Fruit fly (Drosophila melanogaster) whole organism, embryonic: ENCODE measurements around the gene CG13700.

Experiments used
- Awh ChIP-seq: fragments of 200-800 bp; sonication (Bioruptor generic); IDR thresholded peaks from 2 replicates; pipeline ENCODE4, ENCODE4 v1.3.6; 2022; ENCODE audit warnings: missing biosample characterization, missing genetic modification characterization
- CG10147 ChIP-seq: fragments of 200-800 bp; sonication (Bioruptor generic); optimal IDR thresholded peaks from 2 replicates; lab custom pipeline; 2019; ENCODE audit warnings: missing biosample characterization, mild to moderate bottlenecking, missing genetic modification characterization, moderate library complexity
- CG10959 ChIP-seq: fragments of 200-800 bp; sonication (Bioruptor generic); IDR thresholded peaks from 2 replicates; pipeline ENCODE4 v1.3.6; 2022; ENCODE audit warnings: missing biosample characterization, missing genetic modification characterization
- CG12071 ChIP-seq: fragments of 200-800 bp; sonication (Bioruptor generic); optimal IDR thresholded peaks from 3 replicates; lab custom pipeline; 2018; ENCODE audit warnings: missing biosample characterization, mild to moderate bottlenecking, missing genetic modification characterization
- CG1529 ChIP-seq: fragments of 200-800 bp; sonication (Bioruptor generic); optimal IDR thresholded peaks from 3 replicates; lab custom pipeline; 2018; ENCODE audit warnings: missing biosample characterization, missing genetic modification characterization
- CG15601 ChIP-seq: fragments of 200-800 bp; sonication (Bioruptor generic); optimal IDR thresholded peaks from 3 replicates; lab custom pipeline; 2019; ENCODE audit warnings: missing biosample characterization, mild to moderate bottlenecking, missing genetic modification characterization, moderate library complexity
- CG16863 ChIP-seq: fragments of 200-800 bp; sonication (Bioruptor generic); optimal IDR thresholded peaks from 3 replicates; lab custom pipeline; 2016; ENCODE audit warnings: missing biosample characterization, missing genetic modification characterization
- CG1832 ChIP-seq: fragments of 200-800 bp; sonication (Bioruptor generic); optimal IDR thresholded peaks from 2 replicates; lab custom pipeline; 2017; ENCODE audit warnings: missing biosample characterization, mild to moderate bottlenecking, missing genetic modification characterization, inconsistent platforms
- CG2875 ChIP-seq: fragments of 200-800 bp; sonication (Bioruptor generic); optimal IDR thresholded peaks from 2 replicates; lab custom pipeline; 2017; ENCODE audit warnings: missing biosample characterization, mild to moderate bottlenecking, missing genetic modification characterization, missing genetic modification reagents
- CG30403 ChIP-seq: fragments of 200-800 bp; sonication (Bioruptor generic); optimal IDR thresholded peaks from 3 replicates; lab custom pipeline; 2016; ENCODE audit warnings: missing biosample characterization, missing genetic modification characterization
- CG34376 ChIP-seq: fragments of 200-800 bp; sonication (Bioruptor generic); optimal IDR thresholded peaks from 2 replicates; lab custom pipeline; 2018; ENCODE audit warnings: missing biosample characterization, mild to moderate bottlenecking, missing genetic modification characterization
- CG3726 ChIP-seq: fragments of 200-800 bp; sonication (Bioruptor generic); IDR thresholded peaks from 3 replicates; pipeline ENCODE4, ENCODE4 v1.3.6; 2022; ENCODE audit warnings: missing biosample characterization, missing genetic modification characterization
- CG3847 ChIP-seq: fragments of 200-800 bp; sonication (Bioruptor generic); IDR thresholded peaks from 2 replicates; pipeline ENCODE4 v1.3.6; 2022; ENCODE audit warnings: missing biosample characterization, missing genetic modification characterization
- CG7963 ChIP-seq: fragments of 200-800 bp; sonication (Bioruptor generic); IDR thresholded peaks from 3 replicates; pipeline ENCODE4 v1.3.6; 2022; ENCODE audit warnings: missing biosample characterization, missing genetic modification characterization; ENCODE audit not compliant: partially characterized antibody
- CG8388 ChIP-seq: fragments of 200-800 bp; sonication (Bioruptor generic); optimal IDR thresholded peaks from 2 replicates; lab custom pipeline; 2019; ENCODE audit warnings: missing biosample characterization, mild to moderate bottlenecking, missing genetic modification characterization, moderate library complexity
- CG8478 ChIP-seq: fragments of >200 bp; optimal IDR thresholded peaks from 2 replicates; lab custom pipeline; 2018
- CHES-1-like ChIP-seq: fragments of 200-800 bp; sonication (Bioruptor generic); optimal IDR thresholded peaks from 2 replicates; lab custom pipeline; 2016; ENCODE audit warnings: missing biosample characterization, missing genetic modification characterization
- D ChIP-seq, 2 experiments: fragments of 200-800 bp in 1 of 2; fragments of >200 bp in 1 of 2; sonication (Bioruptor generic) in 1 of 2; optimal IDR thresholded peaks; 2 replicates in 1 of 2; 3 replicates in 1 of 2; lab custom pipeline; 2017; ENCODE audit warnings: mild to moderate bottlenecking in 1 of 2, missing biosample characterization in 1 of 2, missing genetic modification characterization in 1 of 2, missing genetic modification reagents in 1 of 2
- D19B ChIP-seq: fragments of 200-800 bp; sonication (Bioruptor generic); optimal IDR thresholded peaks from 2 replicates; lab custom pipeline; 2017; ENCODE audit warnings: missing biosample characterization, mild to moderate bottlenecking, missing genetic modification characterization
- Dbx ChIP-seq: fragments of 200-800 bp; sonication (Bioruptor generic); IDR thresholded peaks from 3 replicates; pipeline ENCODE4 v1.3.6; 2022; ENCODE audit warnings: missing biosample characterization, missing genetic modification characterization
- Lpt ChIP-seq: fragments of >200 bp; optimal IDR thresholded peaks from 2 replicates; lab custom pipeline; 2018; ENCODE audit warnings: missing biosample characterization, missing genetic modification characterization
- Meics ChIP-seq: fragments of 200-800 bp; sonication (Bioruptor generic); optimal IDR thresholded peaks from 2 replicates; lab custom pipeline; 2017; ENCODE audit warnings: missing biosample characterization, mild to moderate bottlenecking, missing genetic modification characterization
- Opbp ChIP-seq: fragments of 200-800 bp; sonication (Bioruptor generic); IDR thresholded peaks from 3 replicates; pipeline ENCODE4 v1.3.6; 2022; ENCODE audit warnings: missing biosample characterization, missing genetic modification characterization; ENCODE audit not compliant: partially characterized antibody
- Poxn ChIP-seq: fragments of 200-800 bp; sonication (Bioruptor generic); IDR thresholded peaks from 2 replicates; pipeline ENCODE4 v1.3.6; 2022; ENCODE audit warnings: missing biosample characterization, missing genetic modification characterization
- Rx ChIP-seq: fragments of 200-800 bp; sonication (Bioruptor generic); IDR thresholded peaks from 2 replicates; pipeline ENCODE4 v1.3.6; 2022; ENCODE audit warnings: missing biosample characterization, missing genetic modification characterization
- Ssrp ChIP-seq: fragments of 200-800 bp; sonication (Bioruptor generic); optimal IDR thresholded peaks from 2 replicates; lab custom pipeline; 2018; ENCODE audit warnings: missing biosample characterization, mild to moderate bottlenecking, missing genetic modification characterization, moderate library complexity
- ab ChIP-seq: fragments of 200-800 bp; sonication (Bioruptor generic); optimal IDR thresholded peaks from 2 replicates; lab custom pipeline; 2016; ENCODE audit warnings: missing biosample characterization, missing genetic modification characterization
- al ChIP-seq: fragments of 200-800 bp; sonication (Bioruptor generic); IDR thresholded peaks from 2 replicates; pipeline ENCODE4 v1.3.6; 2022; ENCODE audit warnings: missing biosample characterization, missing genetic modification characterization
- aop ChIP-seq: fragments of 200-800 bp; sonication (Bioruptor generic); IDR thresholded peaks from 2 replicates; pipeline ENCODE4 v1.3.6; 2022; ENCODE audit warnings: missing biosample characterization, missing genetic modification characterization
- ase ChIP-seq: fragments of 200-800 bp; sonication (Bioruptor generic); IDR thresholded peaks from 3 replicates; pipeline ENCODE4 v1.3.6; 2022; ENCODE audit warnings: missing biosample characterization, missing genetic modification characterization
- croc ChIP-seq: fragments of 200-800 bp; sonication (Bioruptor generic); conservative IDR thresholded peaks from 3 replicates; pipeline ENCODE4 v1.3.6; 2022; ENCODE audit warnings: missing biosample characterization, missing genetic modification characterization
- ftz-f1 ChIP-seq: fragments of 200-800 bp; sonication (Bioruptor generic); optimal IDR thresholded peaks from 2 replicates; lab custom pipeline; 2016; ENCODE audit warnings: missing biosample characterization, missing genetic modification characterization
- gce ChIP-seq: fragments of 200-800 bp; sonication (Bioruptor generic); IDR thresholded peaks from 3 replicates; pipeline ENCODE4 v1.3.6; 2022; ENCODE audit warnings: missing biosample characterization, missing genetic modification characterization
- grau ChIP-seq: fragments of 200-800 bp; optimal IDR thresholded peaks from 3 replicates; lab custom pipeline; 2019; ENCODE audit warnings: missing biosample characterization, mild to moderate bottlenecking, missing genetic modification characterization, moderate library complexity
- gt ChIP-seq: fragments of 200-800 bp; sonication (Bioruptor generic); IDR thresholded peaks from 2 replicates; pipeline ENCODE4 v1.3.6; 2022; ENCODE audit warnings: missing biosample characterization, missing genetic modification characterization
- hb ChIP-seq: fragments of 200-800 bp; sonication (Bioruptor generic); IDR thresholded peaks from 3 replicates; pipeline ENCODE4 v1.3.6; 2022; ENCODE audit warnings: missing biosample characterization, missing genetic modification characterization; ENCODE audit not compliant: partially characterized antibody
- hth ChIP-seq: fragments of >200 bp; optimal IDR thresholded peaks from 2 replicates; lab custom pipeline; 2017; ENCODE audit warnings: inconsistent platforms
- jumu ChIP-seq: fragments of 200-800 bp; sonication (Bioruptor generic); optimal IDR thresholded peaks from 3 replicates; lab custom pipeline; 2016; ENCODE audit warnings: missing biosample characterization, missing genetic modification characterization
- klu ChIP-seq: fragments of 200-800 bp; sonication (Bioruptor generic); IDR thresholded peaks from 2 replicates; pipeline ENCODE4 v1.3.6; 2022; ENCODE audit warnings: missing biosample characterization, missing genetic modification characterization
- kni ChIP-seq: fragments of 200-800 bp; sonication (Bioruptor generic); optimal IDR thresholded peaks from 3 replicates; lab custom pipeline; 2017; ENCODE audit warnings: mild to moderate bottlenecking, missing biosample characterization, missing genetic modification reagents, missing genetic modification characterization
- onecut ChIP-seq: fragments of 200-800 bp; sonication (Bioruptor generic); IDR thresholded peaks from 2 replicates; pipeline ENCODE4 v1.3.6; 2022; ENCODE audit warnings: missing biosample characterization, missing genetic modification characterization
- org-1 ChIP-seq: fragments of 200-800 bp; sonication (Bioruptor generic); optimal IDR thresholded peaks from 2 replicates; lab custom pipeline; 2017; ENCODE audit warnings: missing biosample characterization, missing genetic modification characterization
- pho ChIP-seq: fragments of 200-800 bp; sonication (Bioruptor generic); optimal IDR thresholded peaks from 2 replicates; lab custom pipeline; 2016; ENCODE audit warnings: missing biosample characterization, missing genetic modification characterization
- pita ChIP-seq: fragments of 200-800 bp; sonication (Bioruptor generic); optimal IDR thresholded peaks from 2 replicates; lab custom pipeline; 2017; ENCODE audit warnings: missing biosample characterization, mild to moderate bottlenecking, missing genetic modification characterization
- prd ChIP-seq, 3 experiments: fragments of >200 bp in 2 of 3; fragments of 200-800 bp in 1 of 3; sonication (Bioruptor generic) in 1 of 3; optimal IDR thresholded peaks in 2 of 3; IDR thresholded peaks in 1 of 3; 2 replicates in 2 of 3; 3 replicates in 1 of 3; pipeline versions ENCODE4 v1.3.6 to Lab custom; 2017 to 2022; ENCODE audit warnings: missing biosample characterization in 1 of 3, missing genetic modification characterization in 1 of 3
- pzg ChIP-seq: fragments of 200-800 bp; sonication (Bioruptor generic); optimal IDR thresholded peaks from 3 replicates; lab custom pipeline; 2018; ENCODE audit warnings: missing biosample characterization, mild to moderate bottlenecking, missing genetic modification characterization, moderate library complexity
- scrt ChIP-seq: fragments of 200-800 bp; sonication (Bioruptor generic); optimal IDR thresholded peaks from 2 replicates; lab custom pipeline; 2018; ENCODE audit warnings: missing biosample characterization, mild to moderate bottlenecking, missing genetic modification characterization, moderate library complexity
- seq ChIP-seq: fragments of 200-800 bp; sonication (Bioruptor generic); IDR thresholded peaks from 2 replicates; pipeline ENCODE4 v1.3.6; 2022; ENCODE audit warnings: missing biosample characterization, missing genetic modification characterization
- slbo ChIP-seq: fragments of 200-800 bp; sonication (Bioruptor generic); IDR thresholded peaks from 2 replicates; pipeline ENCODE4 v1.3.6; 2022; ENCODE audit warnings: missing biosample characterization, missing genetic modification characterization
- sug ChIP-seq: fragments of 200-800 bp; optimal IDR thresholded peaks from 2 replicates; lab custom pipeline; 2019; ENCODE audit warnings: missing biosample characterization, mild to moderate bottlenecking, missing genetic modification characterization, moderate library complexity
- yki ChIP-seq: fragments of >200 bp; optimal IDR thresholded peaks from 3 replicates; lab custom pipeline; 2018

CG13700 gene

DNA sequence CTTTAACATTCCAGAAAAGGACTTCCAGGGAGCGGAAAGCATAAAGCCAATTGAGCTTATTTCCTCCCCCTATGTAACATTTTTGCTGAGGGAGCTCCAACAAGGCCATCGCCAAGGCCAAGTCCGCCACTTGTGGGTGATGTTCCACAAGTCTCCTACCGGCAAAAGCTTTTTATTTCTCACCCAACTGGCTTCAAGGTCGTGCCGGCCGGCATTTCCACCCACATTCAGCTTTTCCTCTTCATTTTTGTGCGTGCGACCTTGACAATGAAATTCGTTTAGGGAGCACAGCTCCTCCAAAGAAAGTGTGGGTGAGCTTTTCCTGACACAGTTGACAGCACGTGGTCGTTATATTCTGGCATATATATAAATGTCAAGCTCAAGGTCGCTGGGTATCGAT is 4.7 kb upstream of the CG13700 start:
- TF ChIP-seq ftz-f1 (GFP tag; lab: Kevin White, UChicago) (peak; percentile 68), ab (no peak), Ssrp (no peak), scrt (GFP tag; lab: Kevin White, UChicago) (peak; percentile 59), pho (GFP tag; lab: Kevin White, UChicago) (no peak), pzg (no peak), jumu (no peak), Rx (GFP tag; lab: Robert Waterston, UW) (no peak), CG1529 (GFP tag; lab: Kevin White, UChicago) (no peak), Poxn (no peak), CG10959 (no peak), CG7963 (GFP tag; lab: Robert Waterston, UW) (no peak), gce (0 out of 3 replicates have a peak, but pooled peaks have one; percentile 7)

DNA sequence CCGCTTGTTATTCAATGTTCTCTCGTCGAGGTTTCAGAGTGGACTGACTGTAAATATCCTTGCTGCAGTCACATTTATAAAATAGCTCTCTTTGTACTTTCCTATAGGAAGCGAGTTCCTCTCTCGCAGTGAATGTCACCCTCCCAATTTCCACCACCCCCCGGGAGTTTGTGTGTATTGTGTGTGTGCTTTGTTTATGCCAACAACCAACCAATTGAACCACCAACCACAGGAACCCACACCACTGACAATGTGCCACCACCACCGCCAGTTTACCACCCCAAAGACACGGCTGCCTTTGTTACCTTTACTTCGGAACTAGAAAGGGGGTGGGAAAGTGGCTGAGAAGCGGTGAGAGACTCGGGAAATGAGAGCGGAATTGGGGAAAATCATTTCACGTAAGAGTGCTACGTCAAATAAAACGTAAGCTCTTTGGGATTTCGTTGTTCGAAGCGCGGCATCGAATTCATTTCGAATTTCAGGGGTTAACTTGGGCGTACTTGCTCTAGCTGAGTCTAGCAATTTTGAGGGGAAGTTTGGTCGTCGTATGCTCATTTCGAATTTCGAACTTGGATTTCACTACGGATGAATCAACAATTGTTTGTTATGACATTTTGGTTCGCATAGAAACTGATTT is 3.4 kb upstream of the CG13700 start, which contains the start of gene grim:
Gene grim, minus strand, starts transcription at position 51 of the 637 bp plus-strand sequence.
- TF ChIP-seq slbo (GFP tag; lab: Robert Waterston, UW) (no peak), CG8478 (lab: Kevin White, UChicago) (no peak), croc (GFP tag; lab: Robert Waterston, UW) (no peak), Meics (GFP tag; lab: Kevin White, UChicago) (no peak), onecut (GFP tag; lab: Robert Waterston, UW) (no peak), CG12071 (GFP tag; lab: Kevin White, UChicago) (peak; percentile 51), CG16863 (no peak), pita (GFP tag; lab: Kevin White, UChicago) (no peak), D19B (no peak), gt (no peak), CHES-1-like (GFP tag; lab: Kevin White, UChicago) (no peak), hth (no peak), Dbx (GFP tag; lab: Robert Waterston, UW) (no peak), klu (GFP tag; lab: Robert Waterston, UW) (no peak), aop (GFP tag; lab: Robert Waterston, UW) (no peak), CG3847 (GFP tag; lab: Robert Waterston, UW) (no peak), grau (tag; lab: Kevin White, UChicago) (no peak), CG15601 (tag; lab: Kevin White, UChicago) (no peak), CG30403 (no peak), CG10147 (GFP tag; lab: Kevin White, UChicago) (no peak), kni (no peak), CG3726 (GFP tag; lab: Robert Waterston, UW) (no peak), CG2875 (GFP tag; lab: Kevin White, UChicago) (no peak), CG34376 (no peak), sug (no peak), D (optimal IDR thresholded peaks at IDR 0.05; lab: Kevin White, UChicago) (no peak), D (GFP tag; optimal IDR thresholded peaks at IDR 0.05; lab: Kevin White, UChicago) (peak; percentile 2), ase (no peak), hb (GFP tag; lab: Robert Waterston, UW) (no peak), prd (optimal IDR thresholded peaks at IDR 0.05; lab: Kevin White, UChicago) (no peak), prd (GFP tag; IDR thresholded peaks at IDR 0.05; lab: Robert Waterston, UW) (no peak), CG1832 (GFP tag; lab: Kevin White, UChicago) (no peak), Opbp (GFP tag; lab: Robert Waterston, UW) (no peak), Awh (no peak), org-1 (GFP tag; lab: Kevin White, UChicago) (no peak), Lpt (GFP tag; lab: Kevin White, UChicago) (no peak), al (GFP tag; lab: Robert Waterston, UW) (no peak), seq (peak; percentile 93), CG8388 (GFP tag; lab: Kevin White, UChicago) (no peak), yki (lab: Kevin White, UChicago) (no peak)
